Fruit fly (Drosophila melanogaster) whole organism, prepupa: ENCODE results near the gene Ets65A.

ENCODE experiments used
- CG10669 ChIP-seq: fragments of 200-800 bp; sonication (Bioruptor generic); optimal IDR thresholded peaks from 3 replicates; lab custom pipeline; 2018; ENCODE audit warnings: missing biosample characterization, mild to moderate bottlenecking, missing genetic modification characterization, moderate library complexity
- CG11294 ChIP-seq: fragments of 200-800 bp; sonication (Bioruptor generic); IDR thresholded peaks from 2 replicates; pipeline ENCODE4 v1.3.6; 2022; ENCODE audit warnings: missing biosample characterization, missing genetic modification characterization
- CG11762 ChIP-seq: fragments of 200-800 bp; sonication (Bioruptor generic); optimal IDR thresholded peaks from 3 replicates; lab custom pipeline; 2016; ENCODE audit warnings: missing biosample characterization, missing genetic modification characterization; ENCODE audit not compliant: insufficient read depth
- CG11902 ChIP-seq: fragments of 200-800 bp; sonication (Bioruptor generic); optimal IDR thresholded peaks from 3 replicates; lab custom pipeline; 2016; ENCODE audit warnings: missing biosample characterization, missing genetic modification characterization
- CG15336 ChIP-seq: fragments of 200-800 bp; sonication (Bioruptor generic); IDR thresholded peaks from 2 replicates; pipeline ENCODE4 v1.3.6; 2022; ENCODE audit warnings: missing biosample characterization, missing genetic modification characterization
- CG1621 ChIP-seq: fragments of 200-800 bp; sonication (Bioruptor generic); optimal IDR thresholded peaks from 3 replicates; lab custom pipeline; 2018; ENCODE audit warnings: missing biosample characterization, mild to moderate bottlenecking, missing genetic modification characterization
- CG16779 ChIP-seq: fragments of 200-800 bp; sonication (Bioruptor generic); optimal IDR thresholded peaks from 3 replicates; lab custom pipeline; 2017; ENCODE audit warnings: missing biosample characterization, mild to moderate bottlenecking, missing genetic modification characterization
- CG3032 ChIP-seq: fragments of 200-800 bp; optimal IDR thresholded peaks from 2 replicates; lab custom pipeline; 2019; ENCODE audit warnings: missing biosample characterization, mild to moderate bottlenecking, missing genetic modification characterization, moderate library complexity
- CG31627 ChIP-seq: fragments of 200-800 bp; sonication (Bioruptor generic); optimal IDR thresholded peaks from 3 replicates; lab custom pipeline; 2016; ENCODE audit warnings: missing biosample characterization, missing genetic modification characterization
- CG32006 ChIP-seq: fragments of 200-800 bp; sonication (Bioruptor generic); optimal IDR thresholded peaks from 3 replicates; lab custom pipeline; 2017; ENCODE audit warnings: missing biosample characterization, mild to moderate bottlenecking, missing genetic modification characterization
- CG34406 ChIP-seq: fragments of 200-800 bp; sonication (Bioruptor generic); optimal IDR thresholded peaks from 3 replicates; lab custom pipeline; 2016; ENCODE audit warnings: missing biosample characterization, missing genetic modification characterization
- CG4318 ChIP-seq: fragments of 200-800 bp; sonication (Bioruptor generic); optimal IDR thresholded peaks from 3 replicates; lab custom pipeline; 2017; ENCODE audit warnings: missing biosample characterization, mild to moderate bottlenecking, missing genetic modification characterization
- CG6163 ChIP-seq: fragments of 200-800 bp; sonication (Bioruptor generic); IDR thresholded peaks from 3 replicates; pipeline ENCODE4 v1.3.6; 2022; ENCODE audit warnings: missing biosample characterization, missing genetic modification characterization
- CG6276 ChIP-seq: fragments of 200-800 bp; sonication (Bioruptor generic); optimal IDR thresholded peaks from 2 replicates; lab custom pipeline; 2017; ENCODE audit warnings: missing biosample characterization, mild to moderate bottlenecking, missing genetic modification characterization
- CG6792 ChIP-seq: fragments of 200-800 bp; sonication (Bioruptor generic); optimal IDR thresholded peaks from 3 replicates; lab custom pipeline; 2016; ENCODE audit warnings: missing biosample characterization, missing genetic modification characterization
- CG6808 ChIP-seq: fragments of 200-800 bp; sonication (Bioruptor generic); optimal IDR thresholded peaks from 3 replicates; lab custom pipeline; 2017; ENCODE audit warnings: missing biosample characterization, missing genetic modification characterization, mild to moderate bottlenecking, moderate library complexity, missing genetic modification reagents
- CG6854 ChIP-seq: fragments of 200-800 bp; sonication (Bioruptor generic); optimal IDR thresholded peaks from 2 replicates; lab custom pipeline; 2017; ENCODE audit warnings: missing biosample characterization, mild to moderate bottlenecking, missing genetic modification characterization
- CG8119 ChIP-seq: fragments of 200-800 bp; sonication (Bioruptor generic); IDR thresholded peaks from 3 replicates; pipeline ENCODE4 v1.3.6; 2022; ENCODE audit warnings: missing biosample characterization, missing genetic modification characterization
- CG8632 ChIP-seq: fragments of 200-800 bp; sonication (Bioruptor generic); optimal IDR thresholded peaks from 3 replicates; lab custom pipeline; 2016; ENCODE audit warnings: missing biosample characterization, missing genetic modification characterization
- CG9139 ChIP-seq: fragments of 200-800 bp; sonication (Bioruptor generic); optimal IDR thresholded peaks from 3 replicates; lab custom pipeline; 2017; ENCODE audit warnings: missing biosample characterization, mild to moderate bottlenecking, missing genetic modification characterization
- Eip75B ChIP-seq: fragments of 200-800 bp; sonication (Bioruptor generic); optimal IDR thresholded peaks from 3 replicates; lab custom pipeline; 2016; ENCODE audit warnings: missing biosample characterization, missing genetic modification characterization
- Eip93F ChIP-seq: fragments of 200-800 bp; sonication (Bioruptor generic); optimal IDR thresholded peaks from 2 replicates; lab custom pipeline; 2016; ENCODE audit warnings: missing biosample characterization, mild to moderate bottlenecking, missing genetic modification characterization
- Ets96B ChIP-seq: fragments of 200-800 bp; optimal IDR thresholded peaks from 2 replicates; lab custom pipeline; 2019; ENCODE audit warnings: missing biosample characterization, mild to moderate bottlenecking, missing genetic modification characterization, moderate library complexity
- Gug ChIP-seq: fragments of 200-800 bp; sonication (Bioruptor generic); IDR thresholded peaks from 2 replicates; pipeline ENCODE4 v1.3.6; 2022; ENCODE audit warnings: missing biosample characterization, missing genetic modification characterization
- Hr38 ChIP-seq: sonication (Bioruptor generic); optimal IDR thresholded peaks from 2 replicates; lab custom pipeline; 2016; ENCODE audit warnings: missing biosample characterization, missing genetic modification characterization
- Hr39 ChIP-seq: fragments of 200-800 bp; sonication (Bioruptor generic); optimal IDR thresholded peaks from 2 replicates; lab custom pipeline; 2016; ENCODE audit warnings: missing biosample characterization, missing genetic modification characterization
- Hr4 ChIP-seq: fragments of 200-800 bp; sonication (Bioruptor generic); optimal IDR thresholded peaks from 3 replicates; lab custom pipeline; 2016; ENCODE audit warnings: missing biosample characterization, missing genetic modification characterization
- Lpt ChIP-seq: fragments of 200-800 bp; sonication (Bioruptor generic); optimal IDR thresholded peaks from 3 replicates; lab custom pipeline; 2016; ENCODE audit warnings: missing biosample characterization, missing genetic modification characterization
- Met ChIP-seq: fragments of 200-800 bp; sonication (Bioruptor generic); optimal IDR thresholded peaks from 3 replicates; lab custom pipeline; 2016; ENCODE audit warnings: missing biosample characterization, missing genetic modification characterization
- OdsH ChIP-seq: fragments of 200-800 bp; sonication (Bioruptor generic); optimal IDR thresholded peaks from 3 replicates; lab custom pipeline; 2016; ENCODE audit warnings: missing biosample characterization, missing genetic modification characterization
- Smox ChIP-seq: fragments of 200-800 bp; sonication (Bioruptor generic); optimal IDR thresholded peaks from 3 replicates; lab custom pipeline; 2016; ENCODE audit warnings: missing biosample characterization, missing genetic modification characterization
- Sox102F ChIP-seq: fragments of 200-800 bp; sonication (Bioruptor generic); optimal IDR thresholded peaks from 2 replicates; lab custom pipeline; 2016; ENCODE audit warnings: missing biosample characterization, mild to moderate bottlenecking, missing genetic modification characterization
- Sox14 ChIP-seq: fragments of 200-800 bp; sonication (Bioruptor generic); optimal IDR thresholded peaks from 3 replicates; lab custom pipeline; 2016; ENCODE audit warnings: missing biosample characterization, missing genetic modification characterization
- Sox15 ChIP-seq: fragments of 200-800 bp; sonication (Bioruptor generic); optimal IDR thresholded peaks from 3 replicates; lab custom pipeline; 2016; ENCODE audit warnings: missing biosample characterization, missing genetic modification characterization
- achi ChIP-seq: fragments of 200-800 bp; sonication (Bioruptor generic); optimal IDR thresholded peaks from 3 replicates; lab custom pipeline; 2016; ENCODE audit warnings: missing biosample characterization, missing genetic modification characterization
- acj6 ChIP-seq: fragments of 200-800 bp; sonication (Bioruptor generic); optimal IDR thresholded peaks from 3 replicates; lab custom pipeline; 2016; ENCODE audit warnings: missing biosample characterization, missing genetic modification characterization
- cyc ChIP-seq: fragments of 200-800 bp; sonication (Bioruptor generic); optimal IDR thresholded peaks from 3 replicates; lab custom pipeline; 2016; ENCODE audit warnings: missing biosample characterization, missing genetic modification characterization
- dac ChIP-seq: fragments of 200-800 bp; sonication (Bioruptor generic); optimal IDR thresholded peaks from 2 replicates; lab custom pipeline; 2017; ENCODE audit warnings: missing biosample characterization, mild to moderate bottlenecking, missing genetic modification characterization
- dsx ChIP-seq: fragments of 200-800 bp; optimal IDR thresholded peaks from 3 replicates; lab custom pipeline; 2019; ENCODE audit warnings: missing biosample characterization, mild to moderate bottlenecking, missing genetic modification characterization, moderate library complexity; ENCODE audit not compliant: poor library complexity, severe bottlenecking
- eg ChIP-seq: fragments of 200-800 bp; sonication (Bioruptor generic); IDR thresholded peaks from 3 replicates; pipeline ENCODE4 v1.3.6; 2022; ENCODE audit warnings: missing biosample characterization, missing genetic modification characterization
- esn ChIP-seq: fragments of 200-800 bp; sonication (Bioruptor generic); optimal IDR thresholded peaks from 2 replicates; lab custom pipeline; 2016; ENCODE audit warnings: missing biosample characterization, mild to moderate bottlenecking, missing genetic modification characterization, moderate library complexity
- fd59A ChIP-seq: fragments of 200-800 bp; sonication (Bioruptor generic); optimal IDR thresholded peaks from 2 replicates; lab custom pipeline; 2017; ENCODE audit warnings: missing biosample characterization, mild to moderate bottlenecking, missing genetic modification characterization, missing genetic modification reagents
- fkh ChIP-seq: fragments of 200-800 bp; sonication (Bioruptor generic); optimal IDR thresholded peaks from 3 replicates; lab custom pipeline; 2017; ENCODE audit warnings: missing biosample characterization, mild to moderate bottlenecking, missing genetic modification characterization, moderate library complexity
- lz ChIP-seq: fragments of 200-800 bp; sonication (Bioruptor generic); optimal IDR thresholded peaks from 3 replicates; lab custom pipeline; 2016; ENCODE audit warnings: missing biosample characterization, missing genetic modification characterization
- net ChIP-seq: fragments of 200-800 bp; sonication (Bioruptor generic); optimal IDR thresholded peaks from 3 replicates; lab custom pipeline; 2016; ENCODE audit warnings: missing biosample characterization, missing genetic modification characterization
- pdm3 ChIP-seq: fragments of 200-800 bp; sonication (Bioruptor generic); optimal IDR thresholded peaks from 3 replicates; lab custom pipeline; 2016; ENCODE audit warnings: missing biosample characterization, missing genetic modification characterization
- spab ChIP-seq: fragments of 200-800 bp; sonication (Bioruptor generic); optimal IDR thresholded peaks from 2 replicates; lab custom pipeline; 2017; ENCODE audit warnings: missing biosample characterization, mild to moderate bottlenecking, missing genetic modification characterization, missing genetic modification reagents
- ss ChIP-seq, 2 experiments: fragments of 200-800 bp; sonication (Bioruptor generic); optimal IDR thresholded peaks; 2 replicates in 1 of 2; 3 replicates in 1 of 2; lab custom pipeline; 2017 to 2018; ENCODE audit warnings: mild to moderate bottlenecking in 2 of 2, missing biosample characterization in 2 of 2, missing genetic modification characterization in 2 of 2, moderate library complexity in 1 of 2
- topi ChIP-seq: fragments of 200-800 bp; sonication (Bioruptor generic); optimal IDR thresholded peaks from 3 replicates; lab custom pipeline; 2016; ENCODE audit warnings: missing biosample characterization, missing genetic modification characterization

The Ets65A gene

dm6 chr3L:6084446-6084845 is 13.0 kb upstream of the Ets65A start (continued):
- TF ChIP-seq lz (GFP tag; lab: Kevin White, UChicago) (no peak), dsx (GFP tag; lab: Kevin White, UChicago) (no peak), topi (GFP tag; lab: Kevin White, UChicago) (no peak), Hr4 (peak; percentile 68), CG6163 (GFP tag; lab: Robert Waterston, UW) (peak; percentile 25; the same call in 1 of the 3 replicates), CG6808 (GFP tag; lab: Kevin White, UChicago) (no peak), CG32006 (GFP tag; lab: Kevin White, UChicago) (peak; percentile 72), Smox (no peak), CG11762 (GFP tag; lab: Kevin White, UChicago) (no peak), CG34406 (no peak), Ets96B (tag; lab: Kevin White, UChicago) (peak; percentile 43)
- TF ChIP-seq, all 60 proteins: peak for 23

DNA sequence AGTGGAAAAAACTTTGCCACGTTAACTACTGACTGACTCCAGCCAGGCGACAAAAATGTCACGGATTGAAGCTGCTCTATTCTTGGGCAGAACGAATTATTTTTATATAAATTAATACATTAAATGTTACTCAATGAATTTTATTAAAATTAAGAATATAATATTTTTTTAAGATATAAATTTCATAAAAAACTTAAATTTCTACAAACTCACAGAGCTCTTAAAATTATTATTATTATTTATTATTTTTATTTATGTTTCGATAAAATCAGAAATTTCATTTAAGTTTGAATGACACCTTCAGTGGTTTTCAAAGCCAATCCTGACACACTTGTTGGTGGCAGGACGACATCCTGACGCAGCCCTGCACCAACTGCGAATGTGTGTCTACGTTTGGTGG is 12.3 kb upstream of the Ets65A start:
- TF ChIP-seq CG11294 (GFP tag; lab: Robert Waterston, UW) = no peak
- TF ChIP-seq eg (GFP tag; lab: Robert Waterston, UW) = peak; percentile 62; the same call in 1 of the 3 replicates
- peak; percentile 73 for TF ChIP-seq CG8632 (GFP tag; lab: Kevin White, UChicago)
- TF ChIP-seq CG4318 (GFP tag; lab: Kevin White, UChicago) = peak; percentile 71
- TF ChIP-seq dac = no peak
- peak; percentile 77 for TF ChIP-seq CG15336
- TF ChIP-seq Lpt (GFP tag; lab: Kevin White, UChicago) = peak; percentile 39
- TF ChIP-seq Gug (GFP tag; lab: Robert Waterston, UW) = 0 out of 2 replicates have a peak, but pooled peaks have one; percentile 14
- peak; percentile 63 for TF ChIP-seq dsx (GFP tag; lab: Kevin White, UChicago)
- no peak for TF ChIP-seq topi (GFP tag; lab: Kevin White, UChicago)
- TF ChIP-seq CG6854 (GFP tag; lab: Kevin White, UChicago) = no peak
- peak; percentile 88 for TF ChIP-seq CG8119 (GFP tag; lab: Robert Waterston, UW)
- peak; percentile 22 for TF ChIP-seq Sox15 (GFP tag; lab: Kevin White, UChicago)
- no peak for TF ChIP-seq CG9139
- TF ChIP-seq lz (GFP tag; lab: Kevin White, UChicago) = peak; percentile 8
- TF ChIP-seq CG16779 (tag; lab: Kevin White, UChicago) = peak; percentile 6
- TF ChIP-seq CG31627 (GFP tag; lab: Kevin White, UChicago) = no peak
- TF ChIP-seq CG6276 (GFP tag; lab: Kevin White, UChicago) = peak; percentile 45
- TF ChIP-seq Smox = peak; percentile 11
- TF ChIP-seq cyc = no peak
- TF ChIP-seq fkh (GFP tag; lab: Kevin White, UChicago) = no peak
- TF ChIP-seq CG6792 (GFP tag; lab: Kevin White, UChicago) = peak; percentile 55
- peak; percentile 23 for TF ChIP-seq pdm3
- peak; percentile 68 for TF ChIP-seq net (GFP tag; lab: Kevin White, UChicago)
- no peak for TF ChIP-seq CG1621 (tag; lab: Kevin White, UChicago)
- no peak for TF ChIP-seq Hr38
- peak; percentile 69 for TF ChIP-seq CG3032 (tag; lab: Kevin White, UChicago)
- TF ChIP-seq CG10669 (GFP tag; lab: Kevin White, UChicago) = peak; percentile 5
- peak; percentile 20 for TF ChIP-seq Met (GFP tag; lab: Kevin White, UChicago)
- TF ChIP-seq achi (GFP tag; lab: Kevin White, UChicago) = peak; percentile 83
- no peak for TF ChIP-seq CG11902 (GFP tag; lab: Kevin White, UChicago)
- TF ChIP-seq Sox14 (GFP tag; lab: Kevin White, UChicago) = peak; percentile 41
- peak; percentile 46 for TF ChIP-seq Hr4
- TF ChIP-seq Sox102F (GFP tag; lab: Kevin White, UChicago) = peak; percentile 26
- TF ChIP-seq fd59A (GFP tag; lab: Kevin White, UChicago) = peak; percentile 33
- TF ChIP-seq Eip93F = no peak
- TF ChIP-seq ss (GFP tag; optimal IDR thresholded peaks at IDR 0.05; lab: Kevin White, UChicago) = peak; percentile 66 to 81
- TF ChIP-seq Hr39 (GFP tag; lab: Kevin White, UChicago) = peak; percentile 7
- TF ChIP-seq acj6 = peak; percentile 69
- TF ChIP-seq CG6808 (GFP tag; lab: Kevin White, UChicago) = no peak
- 0 out of 3 replicates have a peak, but pooled peaks have one; percentile 5 for TF ChIP-seq CG6163 (GFP tag; lab: Robert Waterston, UW)
- TF ChIP-seq spab (GFP tag; lab: Kevin White, UChicago) = peak; percentile 46
- peak; percentile 72 for TF ChIP-seq OdsH (GFP tag; lab: Kevin White, UChicago)
- TF ChIP-seq Eip75B = no peak
- peak; percentile 48 for TF ChIP-seq esn (GFP tag; lab: Kevin White, UChicago)
